Fruit fly (Drosophila melanogaster): Measurements from ENCODE around the gene CG40486.

DNA sequence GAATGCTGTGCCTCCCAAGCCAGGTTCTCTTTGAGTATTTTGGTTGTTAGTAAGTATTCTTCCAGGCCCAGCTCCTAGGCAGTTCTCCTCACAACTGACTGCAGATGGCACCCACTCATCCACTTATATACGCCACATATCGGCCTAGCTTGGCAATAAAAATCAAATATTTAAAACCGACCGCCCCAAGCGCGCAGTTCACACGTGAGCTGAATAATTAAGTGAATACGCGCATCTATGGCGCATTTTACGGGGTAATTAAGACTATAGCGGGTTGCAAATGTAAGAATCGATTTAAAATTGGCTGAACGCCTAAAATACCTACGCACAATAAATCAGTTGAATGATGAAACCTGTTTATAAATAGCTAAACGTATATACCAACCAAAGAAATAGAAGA, at the start of gene CG40486:
- TF ChIP-seq Myc (optimal IDR thresholded peaks at IDR 0.05) (no peak), insv (optimal IDR thresholded peaks at IDR 0.05) (no peak)

All from Kc167 (cell line).